Fruit fly (Drosophila melanogaster) whole organism, embryonic: ENCODE results near the gene CG31997.

Experiments
- ATbp ChIP-seq: fragments of 200-800 bp; sonication (Bioruptor generic); optimal IDR thresholded peaks from 2 replicates; lab custom pipeline; 2017; ENCODE audit warnings: missing biosample characterization, mild to moderate bottlenecking, missing genetic modification characterization, missing genetic modification reagents
- Ada2b ChIP-seq: fragments of 200-800 bp; sonication (Bioruptor generic); IDR thresholded peaks from 2 replicates; pipeline ENCODE4 v1.3.6; 2022; ENCODE audit warnings: missing biosample characterization, missing genetic modification characterization
- BEAF-32 ChIP-seq: fragments of 200-800 bp; sonication (Bioruptor generic); optimal IDR thresholded peaks from 3 replicates; lab custom pipeline; 2017; ENCODE audit warnings: missing biosample characterization, missing genetic modification characterization, mild to moderate bottlenecking, moderate library complexity, missing genetic modification reagents
- CG1024 ChIP-seq: fragments of 200-800 bp; sonication (Bioruptor generic); IDR thresholded peaks from 2 replicates; pipeline ENCODE4 v1.3.6; 2022; ENCODE audit warnings: missing biosample characterization, missing genetic modification characterization
- CG11695 ChIP-seq: fragments of 200-800 bp; sonication (Bioruptor generic); IDR thresholded peaks from 3 replicates; pipeline ENCODE4 v1.3.6; 2022; ENCODE audit warnings: missing biosample characterization, missing genetic modification characterization
- CG14014 ChIP-seq: fragments of 200-800 bp; sonication (Bioruptor generic); IDR thresholded peaks from 2 replicates; pipeline ENCODE4 v1.3.6; 2022; ENCODE audit warnings: missing biosample characterization, missing genetic modification characterization
- CG14965 ChIP-seq: fragments of 200-800 bp; sonication (Bioruptor generic); optimal IDR thresholded peaks from 2 replicates; lab custom pipeline; 2016; ENCODE audit warnings: missing biosample characterization, missing genetic modification characterization, borderline replicate concordance
- CG15479 ChIP-seq: fragments of 200-800 bp; sonication (Bioruptor generic); optimal IDR thresholded peaks from 3 replicates; lab custom pipeline; 2019; ENCODE audit warnings: missing biosample characterization, mild to moderate bottlenecking, missing genetic modification characterization, moderate library complexity
- CG16813 ChIP-seq: fragments of 200-800 bp; sonication (Bioruptor generic); IDR thresholded peaks from 3 replicates; pipeline ENCODE4 v1.3.6; 2022; ENCODE audit warnings: missing biosample characterization, missing genetic modification characterization; ENCODE audit not compliant: partially characterized antibody
- CG17186 ChIP-seq: fragments of 200-800 bp; sonication (Bioruptor generic); optimal IDR thresholded peaks from 3 replicates; lab custom pipeline; 2017; ENCODE audit warnings: missing biosample characterization, missing genetic modification reagents, missing genetic modification characterization
- CG17385 ChIP-seq: fragments of 200-800 bp; sonication (Bioruptor generic); optimal IDR thresholded peaks from 3 replicates; lab custom pipeline; 2018; ENCODE audit warnings: missing biosample characterization, mild to moderate bottlenecking, missing genetic modification characterization
- CG17912 ChIP-seq: fragments of 200-800 bp; sonication (Bioruptor generic); optimal IDR thresholded peaks from 2 replicates; lab custom pipeline; 2018; ENCODE audit warnings: missing biosample characterization, mild to moderate bottlenecking, missing genetic modification characterization
- CG1792 ChIP-seq: fragments of 200-800 bp; sonication (Bioruptor generic); optimal IDR thresholded peaks from 2 replicates; lab custom pipeline; 2016; ENCODE audit warnings: missing biosample characterization, missing genetic modification characterization
- CG18619 ChIP-seq: fragments of 200-800 bp; sonication (Bioruptor generic); optimal IDR thresholded peaks from 3 replicates; lab custom pipeline; 2017; ENCODE audit warnings: missing biosample characterization, mild to moderate bottlenecking, missing genetic modification characterization
- CG2678 ChIP-seq: fragments of 200-800 bp; sonication (Bioruptor generic); optimal IDR thresholded peaks from 3 replicates; lab custom pipeline; 2019; ENCODE audit warnings: missing biosample characterization, mild to moderate bottlenecking, missing genetic modification characterization, moderate library complexity
- CG31365 ChIP-seq: fragments of 200-800 bp; sonication (Bioruptor generic); optimal IDR thresholded peaks from 2 replicates; lab custom pipeline; 2018; ENCODE audit warnings: missing biosample characterization, mild to moderate bottlenecking, missing genetic modification characterization
- CG31441 ChIP-seq: fragments of 200-800 bp; sonication (Bioruptor generic); IDR thresholded peaks from 2 replicates; pipeline ENCODE4 v1.3.6; 2022; ENCODE audit warnings: missing biosample characterization, missing genetic modification characterization
- CG3407 ChIP-seq: fragments of 200-800 bp; sonication (Bioruptor generic); optimal IDR thresholded peaks from 2 replicates; lab custom pipeline; 2018; ENCODE audit warnings: missing biosample characterization, mild to moderate bottlenecking, missing genetic modification characterization
- CG4617 ChIP-seq: fragments of 200-800 bp; sonication (Bioruptor generic); optimal IDR thresholded peaks from 3 replicates; lab custom pipeline; 2016; ENCODE audit warnings: missing biosample characterization, missing genetic modification characterization, borderline replicate concordance
- CG4854 ChIP-seq: fragments of 200-800 bp; sonication (Bioruptor generic); optimal IDR thresholded peaks from 2 replicates; lab custom pipeline; 2016; ENCODE audit warnings: missing biosample characterization, missing genetic modification characterization, inconsistent platforms
- CG5953 ChIP-seq: fragments of 200-800 bp; sonication (Bioruptor generic); IDR thresholded peaks from 2 replicates; pipeline ENCODE4 v1.3.6; 2022; ENCODE audit warnings: missing biosample characterization, missing genetic modification characterization
- CG8290 ChIP-seq, 3 experiments: fragments of 200-800 bp; sonication (Bioruptor generic); optimal IDR thresholded peaks; 2 replicates each; lab custom pipeline; 2016 to 2019; ENCODE audit warnings: missing biosample characterization in 3 of 3, missing genetic modification characterization in 3 of 3, mild to moderate bottlenecking in 2 of 3, moderate library complexity in 1 of 3
- CG8765 ChIP-seq: fragments of 200-800 bp; sonication (Bioruptor generic); IDR thresholded peaks from 2 replicates; pipeline ENCODE4 v1.3.6; 2022; ENCODE audit warnings: missing biosample characterization, missing genetic modification characterization
- CG9817 ChIP-seq: fragments of 200-800 bp; sonication (Bioruptor generic); optimal IDR thresholded peaks from 2 replicates; lab custom pipeline; 2018; ENCODE audit warnings: missing biosample characterization, mild to moderate bottlenecking, missing genetic modification characterization, moderate library complexity
- CG9932 ChIP-seq: fragments of 200-800 bp; sonication (Bioruptor generic); IDR thresholded peaks from 2 replicates; pipeline ENCODE4 v1.3.6; 2022; ENCODE audit warnings: missing biosample characterization, missing genetic modification characterization
- E2f2 ChIP-seq: fragments of 200-800 bp; sonication (Bioruptor generic); IDR thresholded peaks from 2 replicates; pipeline ENCODE4 v1.3.6; 2022; ENCODE audit warnings: missing biosample characterization, missing genetic modification characterization
- Fer1 ChIP-seq: fragments of 200-800 bp; sonication (Bioruptor generic); optimal IDR thresholded peaks from 2 replicates; lab custom pipeline; 2017; ENCODE audit warnings: missing biosample characterization, mild to moderate bottlenecking, missing genetic modification characterization
- Gsc ChIP-seq: fragments of 200-800 bp; sonication (Bioruptor generic); IDR thresholded peaks from 2 replicates; pipeline ENCODE4 v1.3.6; 2022; ENCODE audit warnings: missing biosample characterization, missing genetic modification characterization
- HLH4C ChIP-seq: fragments of 200-800 bp; sonication (Bioruptor generic); IDR thresholded peaks from 3 replicates; pipeline ENCODE4 v1.3.6; 2022; ENCODE audit warnings: missing biosample characterization, missing genetic modification characterization; ENCODE audit not compliant: partially characterized antibody
- Hr78 ChIP-seq, 2 experiments: fragments of 200-800 bp in 1 of 2; fragments of >200 bp in 1 of 2; sonication (Bioruptor generic) in 1 of 2; optimal IDR thresholded peaks; 2 replicates each; lab custom pipeline; 2017 to 2019; ENCODE audit warnings: missing biosample characterization in 2 of 2, missing genetic modification characterization in 2 of 2, mild to moderate bottlenecking in 1 of 2, moderate library complexity in 1 of 2
- Neu2 ChIP-seq: fragments of 200-800 bp; sonication (Bioruptor generic); optimal IDR thresholded peaks from 3 replicates; lab custom pipeline; 2016; ENCODE audit warnings: missing biosample characterization, missing genetic modification characterization, borderline replicate concordance
- Six4 ChIP-seq: fragments of 200-800 bp; sonication (Bioruptor generic); optimal IDR thresholded peaks from 2 replicates; lab custom pipeline; 2016; ENCODE audit warnings: missing biosample characterization, missing genetic modification characterization
- ab ChIP-seq: fragments of 200-800 bp; sonication (Bioruptor generic); optimal IDR thresholded peaks from 2 replicates; lab custom pipeline; 2016; ENCODE audit warnings: missing biosample characterization, missing genetic modification characterization
- amos ChIP-seq: fragments of 200-800 bp; sonication (Bioruptor generic); IDR thresholded peaks from 2 replicates; pipeline ENCODE4 v1.3.6; 2022; ENCODE audit warnings: missing biosample characterization, missing genetic modification characterization; ENCODE audit not compliant: partially characterized antibody
- bsh ChIP-seq, 2 experiments: fragments of 200-800 bp; sonication (Bioruptor generic); optimal IDR thresholded peaks; 2 replicates each; lab custom pipeline; 2017 to 2018; ENCODE audit warnings: mild to moderate bottlenecking in 2 of 2, missing biosample characterization in 2 of 2, missing genetic modification characterization in 2 of 2, moderate library complexity in 1 of 2
- fd3F ChIP-seq: fragments of 200-800 bp; sonication (Bioruptor generic); optimal IDR thresholded peaks from 2 replicates; lab custom pipeline; 2018; ENCODE audit warnings: missing biosample characterization, mild to moderate bottlenecking, missing genetic modification characterization, moderate library complexity
- ftz-f1 ChIP-seq: fragments of 200-800 bp; sonication (Bioruptor generic); optimal IDR thresholded peaks from 2 replicates; lab custom pipeline; 2016; ENCODE audit warnings: missing biosample characterization, missing genetic modification characterization
- gsb ChIP-seq: fragments of 200-800 bp; sonication (Bioruptor generic); IDR thresholded peaks from 2 replicates; pipeline ENCODE4 v1.3.6; 2022; ENCODE audit warnings: missing biosample characterization, missing genetic modification characterization
- ind ChIP-seq: fragments of 200-800 bp; sonication (Bioruptor generic); optimal IDR thresholded peaks from 3 replicates; lab custom pipeline; 2016; ENCODE audit warnings: missing biosample characterization, missing genetic modification characterization
- inv ChIP-seq: fragments of 200-800 bp; sonication (Bioruptor generic); IDR thresholded peaks from 2 replicates; pipeline ENCODE4 v1.3.6; 2022; ENCODE audit warnings: missing biosample characterization, missing genetic modification characterization; ENCODE audit not compliant: partially characterized antibody
- kay ChIP-seq: fragments of 200-800 bp; sonication (Bioruptor generic); optimal IDR thresholded peaks from 2 replicates; lab custom pipeline; 2016; ENCODE audit warnings: missing biosample characterization, missing genetic modification characterization
- nmo ChIP-seq: fragments of 200-800 bp; sonication (Bioruptor generic); optimal IDR thresholded peaks from 2 replicates; lab custom pipeline; 2018; ENCODE audit warnings: missing biosample characterization, mild to moderate bottlenecking, missing genetic modification characterization, moderate library complexity
- pzg ChIP-seq: fragments of 200-800 bp; sonication (Bioruptor generic); optimal IDR thresholded peaks from 3 replicates; lab custom pipeline; 2018; ENCODE audit warnings: missing biosample characterization, mild to moderate bottlenecking, missing genetic modification characterization, moderate library complexity
- so ChIP-seq: fragments of 200-800 bp; sonication (Bioruptor generic); IDR thresholded peaks from 3 replicates; pipeline ENCODE4 v1.3.6; 2022; ENCODE audit warnings: missing biosample characterization, missing genetic modification characterization
- twi ChIP-seq: fragments of 200-800 bp; optimal IDR thresholded peaks from 2 replicates; lab custom pipeline; 2019; ENCODE audit warnings: missing biosample characterization, mild to moderate bottlenecking, missing genetic modification characterization, moderate library complexity
- unpg ChIP-seq: fragments of 200-800 bp; sonication (Bioruptor generic); optimal IDR thresholded peaks from 3 replicates; lab custom pipeline; 2018; ENCODE audit warnings: missing biosample characterization, mild to moderate bottlenecking, missing genetic modification characterization, moderate library complexity
- zfh1 ChIP-seq: fragments of 200-800 bp; sonication (Bioruptor generic); IDR thresholded peaks from 3 replicates; pipeline ENCODE4 v1.3.6; 2022; ENCODE audit warnings: missing biosample characterization, missing genetic modification characterization

CG31997 gene

DNA sequence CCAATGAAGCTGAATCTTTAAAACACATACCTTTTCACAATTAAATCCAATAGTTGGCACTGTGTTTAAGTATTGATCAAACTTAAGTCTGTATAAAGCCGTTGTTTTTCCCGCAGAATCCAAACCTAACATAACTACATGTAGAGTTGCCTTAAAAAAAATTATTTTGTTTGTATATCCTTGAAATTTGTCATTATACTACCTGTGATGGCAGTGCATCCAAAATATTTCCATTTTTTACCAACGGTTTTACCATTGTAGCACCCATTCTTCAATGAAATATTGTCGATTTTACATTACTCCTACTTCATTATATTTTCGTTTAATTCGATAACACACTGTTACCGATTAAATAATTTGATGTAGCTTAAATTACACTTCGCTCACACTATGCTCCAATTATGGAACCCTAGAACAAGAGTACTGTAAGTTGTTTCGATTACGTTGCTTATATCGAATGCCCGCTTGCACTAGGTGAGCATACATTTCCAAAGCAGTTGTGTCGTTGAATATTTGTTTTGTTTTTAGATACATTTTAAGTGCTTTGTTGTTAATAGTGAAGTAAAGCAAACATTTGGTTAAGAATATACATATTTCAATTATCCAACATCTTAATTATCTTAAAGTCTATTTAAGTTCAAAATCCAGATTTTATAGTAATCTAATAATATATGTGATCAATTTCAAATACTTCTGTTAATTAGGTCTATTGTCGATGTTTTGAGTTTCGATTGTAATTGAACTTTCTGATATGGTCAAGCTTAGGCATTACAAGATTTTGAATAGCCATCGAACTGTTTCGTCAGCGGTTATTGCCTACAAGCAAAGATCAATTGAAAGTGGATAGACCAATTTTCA, 23.4 kb upstream of the CG31997 start, which contains the start of gene Arl4 (continued):
- TF ChIP-seq CG4617 (peak; percentile 86), ab (no peak), gsb (GFP tag; lab: Robert Waterston, UW) (no peak), Gsc (GFP tag; lab: Robert Waterston, UW) (no peak), CG16813 (GFP tag; lab: Robert Waterston, UW) (no peak), inv (GFP tag; lab: Robert Waterston, UW) (no peak), CG17912 (GFP tag; lab: Kevin White, UChicago) (no peak), CG8290 (GFP tag; optimal IDR thresholded peaks at IDR 0.05; lab: Kevin White, UChicago) (peak; percentile 78), CG8290 (tag; optimal IDR thresholded peaks at IDR 0.05; lab: Kevin White, UChicago) (peak; percentile 69 to 92), CG14965 (GFP tag; lab: Kevin White, UChicago) (no peak), CG1792 (no peak), CG11695 (GFP tag; lab: Robert Waterston, UW) (0 out of 3 replicates have a peak, but pooled peaks have one; percentile 11), zfh1 (GFP tag; lab: Robert Waterston, UW) (no peak), CG3407 (GFP tag; lab: Kevin White, UChicago) (no peak), CG14014 (GFP tag; lab: Robert Waterston, UW) (0 out of 2 replicates have a peak, but pooled peaks have one; percentile 19), Ada2b (GFP tag; lab: Robert Waterston, UW) (no peak), ftz-f1 (no peak), BEAF-32 (GFP tag; lab: Kevin White, UChicago) (peak; percentile 63), Fer1 (no peak), pzg (GFP tag; lab: Kevin White, UChicago) (peak; percentile 87), HLH4C (no peak), nmo (GFP tag; lab: Kevin White, UChicago) (no peak), CG17385 (GFP tag; lab: Kevin White, UChicago) (no peak), CG9932 (GFP tag; lab: Robert Waterston, UW) (no peak), CG31365 (tag; lab: Kevin White, UChicago) (no peak), bsh (GFP tag; optimal IDR thresholded peaks at IDR 0.05; lab: Kevin White, UChicago) (no peak), CG18619 (no peak), so (GFP tag; lab: Robert Waterston, UW) (no peak), Hr78 (GFP tag; optimal IDR thresholded peaks at IDR 0.05; lab: Kevin White, UChicago) (peak in 1 of 2 experiments; percentile 15), CG1024 (peak; percentile 99), CG15479 (GFP tag; lab: Kevin White, UChicago) (no peak), CG31441 (GFP tag; lab: Robert Waterston, UW) (0 out of 2 replicates have a peak, but pooled peaks have one; percentile 36), E2f2 (GFP tag; lab: Robert Waterston, UW) (no peak), ATbp (GFP tag; lab: Kevin White, UChicago) (no peak), fd3F (GFP tag; lab: Kevin White, UChicago) (no peak), unpg (no peak), CG5953 (GFP tag; lab: Robert Waterston, UW) (no peak), ind (peak; percentile 16), Six4 (GFP tag; lab: Kevin White, UChicago) (no peak), CG9817 (no peak), kay (GFP tag; lab: Kevin White, UChicago) (no peak), amos (no peak), Neu2 (GFP tag; lab: Kevin White, UChicago) (no peak), CG4854 (GFP tag; lab: Kevin White, UChicago) (no peak), CG2678 (no peak), twi (no peak), CG17186 (peak; percentile 13), CG8765 (GFP tag; lab: Robert Waterston, UW) (no peak)
